Fruit fly (Drosophila melanogaster) whole organism, embryonic: ENCODE results near the gene cpb.

Experiments
- CG10565 ChIP-seq: fragments of 200-800 bp; sonication (Bioruptor generic); optimal IDR thresholded peaks from 3 replicates; lab custom pipeline; 2016; ENCODE audit warnings: missing biosample characterization, mild to moderate bottlenecking, missing genetic modification characterization
- CG11085 ChIP-seq: fragments of 200-800 bp; sonication (Bioruptor generic); IDR thresholded peaks from 2 replicates; pipeline ENCODE4 v1.3.6; 2022; ENCODE audit warnings: missing biosample characterization, missing genetic modification characterization
- CG11695 ChIP-seq: fragments of 200-800 bp; sonication (Bioruptor generic); IDR thresholded peaks from 3 replicates; pipeline ENCODE4 v1.3.6; 2022; ENCODE audit warnings: missing biosample characterization, missing genetic modification characterization
- CG14441 ChIP-seq: fragments of 200-800 bp; sonication (Bioruptor generic); IDR thresholded peaks from 2 replicates; pipeline ENCODE4 v1.3.6; 2022; ENCODE audit warnings: missing biosample characterization, missing genetic modification characterization
- CG15269 ChIP-seq: fragments of 200-800 bp; sonication (Bioruptor generic); optimal IDR thresholded peaks from 2 replicates; lab custom pipeline; 2018; ENCODE audit warnings: missing biosample characterization, mild to moderate bottlenecking, missing genetic modification characterization, moderate library complexity
- CG1529 ChIP-seq: fragments of 200-800 bp; sonication (Bioruptor generic); optimal IDR thresholded peaks from 3 replicates; lab custom pipeline; 2018; ENCODE audit warnings: missing biosample characterization, missing genetic modification characterization
- CG15601 ChIP-seq: fragments of 200-800 bp; sonication (Bioruptor generic); optimal IDR thresholded peaks from 3 replicates; lab custom pipeline; 2019; ENCODE audit warnings: missing biosample characterization, mild to moderate bottlenecking, missing genetic modification characterization, moderate library complexity
- CG16815 ChIP-seq: fragments of 200-800 bp; sonication (Bioruptor generic); optimal IDR thresholded peaks from 3 replicates; lab custom pipeline; 2017; ENCODE audit warnings: missing biosample characterization, mild to moderate bottlenecking, missing genetic modification characterization
- CG17361 ChIP-seq: fragments of 200-800 bp; sonication (Bioruptor generic); IDR thresholded peaks from 3 replicates; pipeline ENCODE4 v1.3.6; 2022; ENCODE audit warnings: missing biosample characterization, missing genetic modification characterization
- CG17385 ChIP-seq: fragments of 200-800 bp; sonication (Bioruptor generic); optimal IDR thresholded peaks from 3 replicates; lab custom pipeline; 2018; ENCODE audit warnings: missing biosample characterization, mild to moderate bottlenecking, missing genetic modification characterization
- CG18262 ChIP-seq: fragments of 200-800 bp; optimal IDR thresholded peaks from 3 replicates; lab custom pipeline; 2019; ENCODE audit warnings: missing biosample characterization, mild to moderate bottlenecking, missing genetic modification characterization, moderate library complexity
- CG2202 ChIP-seq: fragments of 200-800 bp; sonication (Bioruptor generic); optimal IDR thresholded peaks from 2 replicates; lab custom pipeline; 2018; ENCODE audit warnings: missing biosample characterization, mild to moderate bottlenecking, missing genetic modification characterization
- CG2875 ChIP-seq: fragments of 200-800 bp; sonication (Bioruptor generic); optimal IDR thresholded peaks from 2 replicates; lab custom pipeline; 2017; ENCODE audit warnings: missing biosample characterization, mild to moderate bottlenecking, missing genetic modification characterization, missing genetic modification reagents
- CG3407 ChIP-seq: fragments of 200-800 bp; sonication (Bioruptor generic); optimal IDR thresholded peaks from 2 replicates; lab custom pipeline; 2018; ENCODE audit warnings: missing biosample characterization, mild to moderate bottlenecking, missing genetic modification characterization
- CG3847 ChIP-seq: fragments of 200-800 bp; sonication (Bioruptor generic); IDR thresholded peaks from 2 replicates; pipeline ENCODE4 v1.3.6; 2022; ENCODE audit warnings: missing biosample characterization, missing genetic modification characterization
- CG4707 ChIP-seq: fragments of 200-800 bp; sonication (Bioruptor generic); optimal IDR thresholded peaks from 2 replicates; lab custom pipeline; 2018; ENCODE audit warnings: missing biosample characterization, mild to moderate bottlenecking, missing genetic modification characterization, moderate library complexity
- CG4820 ChIP-seq: fragments of 200-800 bp; sonication (Bioruptor generic); optimal IDR thresholded peaks from 3 replicates; lab custom pipeline; 2016; ENCODE audit warnings: missing biosample characterization, missing genetic modification characterization
- CG6254 ChIP-seq: fragments of 200-800 bp; sonication (Bioruptor generic); optimal IDR thresholded peaks from 3 replicates; lab custom pipeline; 2017; ENCODE audit warnings: mild to moderate bottlenecking, missing biosample characterization, missing genetic modification reagents, missing genetic modification characterization
- CG8388 ChIP-seq: fragments of 200-800 bp; sonication (Bioruptor generic); optimal IDR thresholded peaks from 2 replicates; lab custom pipeline; 2019; ENCODE audit warnings: missing biosample characterization, mild to moderate bottlenecking, missing genetic modification characterization, moderate library complexity
- CG9727 ChIP-seq: fragments of 200-800 bp; sonication (Bioruptor generic); optimal IDR thresholded peaks from 3 replicates; lab custom pipeline; 2017; ENCODE audit warnings: missing biosample characterization, mild to moderate bottlenecking, missing genetic modification characterization
- Dp ChIP-seq: fragments of 200-800 bp; sonication (Bioruptor generic); optimal IDR thresholded peaks from 2 replicates; lab custom pipeline; 2018; ENCODE audit warnings: missing biosample characterization, mild to moderate bottlenecking, missing genetic modification characterization, moderate library complexity
- H15 ChIP-seq: fragments of 200-800 bp; sonication (Bioruptor generic); IDR thresholded peaks from 3 replicates; pipeline ENCODE4 v1.3.6; 2022; ENCODE audit warnings: missing biosample characterization, missing genetic modification characterization
- Hr78 ChIP-seq, 2 experiments: fragments of 200-800 bp in 1 of 2; fragments of >200 bp in 1 of 2; sonication (Bioruptor generic) in 1 of 2; optimal IDR thresholded peaks; 2 replicates each; lab custom pipeline; 2017 to 2019; ENCODE audit warnings: missing biosample characterization in 2 of 2, missing genetic modification characterization in 2 of 2, mild to moderate bottlenecking in 1 of 2, moderate library complexity in 1 of 2
- Pdp1 ChIP-seq, 2 experiments: fragments of 200-800 bp; sonication (Bioruptor generic); optimal IDR thresholded peaks; 3 replicates each; lab custom pipeline; 2016; ENCODE audit warnings: missing biosample characterization in 2 of 2, missing genetic modification characterization in 2 of 2, mild to moderate bottlenecking in 1 of 2, moderate library complexity in 1 of 2
- Poxn ChIP-seq: fragments of 200-800 bp; sonication (Bioruptor generic); IDR thresholded peaks from 2 replicates; pipeline ENCODE4 v1.3.6; 2022; ENCODE audit warnings: missing biosample characterization, missing genetic modification characterization
- Side ChIP-seq: fragments of 200-800 bp; sonication (Bioruptor generic); optimal IDR thresholded peaks from 2 replicates; lab custom pipeline; 2016; ENCODE audit warnings: missing biosample characterization, missing genetic modification characterization
- Spps ChIP-seq: fragments of 200-800 bp; sonication (Bioruptor generic); optimal IDR thresholded peaks from 2 replicates; lab custom pipeline; 2018; ENCODE audit warnings: missing biosample characterization, mild to moderate bottlenecking, missing genetic modification characterization
- Stat92E ChIP-seq, 3 experiments: fragments of >200 bp in 2 of 3; fragments of 200-800 bp in 1 of 3; sonication (Bioruptor generic) in 1 of 3; optimal IDR thresholded peaks; 2 replicates each; lab custom pipeline; 2017 to 2019; ENCODE audit warnings: missing biosample characterization in 3 of 3, missing genetic modification characterization in 3 of 3, mild to moderate bottlenecking in 1 of 3, moderate library complexity in 1 of 3
- Xrp1 ChIP-seq: fragments of 200-800 bp; sonication (Bioruptor generic); IDR thresholded peaks from 2 replicates; pipeline ENCODE4 v1.3.6; 2022; ENCODE audit warnings: missing biosample characterization, missing genetic modification characterization
- ci ChIP-seq: fragments of 200-800 bp; sonication (Bioruptor generic); IDR thresholded peaks from 3 replicates; pipeline ENCODE4 v1.3.6; 2022; ENCODE audit warnings: missing biosample characterization, missing genetic modification characterization
- crp ChIP-seq, 2 experiments: fragments of 200-800 bp; sonication (Bioruptor generic); optimal IDR thresholded peaks; 2 replicates in 1 of 2; 3 replicates in 1 of 2; lab custom pipeline; 2017; ENCODE audit warnings: missing biosample characterization in 2 of 2, missing genetic modification characterization in 2 of 2, mild to moderate bottlenecking in 1 of 2, moderate library complexity in 1 of 2
- dpn ChIP-seq, 2 experiments: fragments of 200-800 bp; sonication (Bioruptor generic); optimal IDR thresholded peaks; 3 replicates each; lab custom pipeline; 2016; ENCODE audit warnings: missing biosample characterization in 2 of 2, missing genetic modification characterization in 2 of 2
- ewg ChIP-seq: fragments of 200-800 bp; sonication (Bioruptor generic); optimal IDR thresholded peaks from 3 replicates; lab custom pipeline; 2017; ENCODE audit warnings: mild to moderate bottlenecking, missing biosample characterization, missing genetic modification reagents, missing genetic modification characterization
- fd96Cb ChIP-seq: fragments of 200-800 bp; sonication (Bioruptor generic); optimal IDR thresholded peaks from 2 replicates; lab custom pipeline; 2018; ENCODE audit warnings: missing biosample characterization, mild to moderate bottlenecking, missing genetic modification characterization, moderate library complexity
- gsb-n ChIP-seq: fragments of 200-800 bp; sonication (Bioruptor generic); optimal IDR thresholded peaks from 3 replicates; lab custom pipeline; 2018; ENCODE audit warnings: missing biosample characterization, mild to moderate bottlenecking, missing genetic modification characterization
- h ChIP-seq: fragments of >200 bp; optimal IDR thresholded peaks from 2 replicates; lab custom pipeline; 2017
- hbn ChIP-seq: fragments of 200-800 bp; sonication (Bioruptor generic); IDR thresholded peaks from 2 replicates; pipeline ENCODE4 v1.3.6; 2022; ENCODE audit warnings: missing biosample characterization, missing genetic modification characterization; ENCODE audit not compliant: partially characterized antibody
- jumu ChIP-seq: fragments of 200-800 bp; sonication (Bioruptor generic); optimal IDR thresholded peaks from 3 replicates; lab custom pipeline; 2016; ENCODE audit warnings: missing biosample characterization, missing genetic modification characterization
- lola ChIP-seq, 3 experiments: fragments of >200 bp in 2 of 3; fragments of 200-800 bp in 1 of 3; sonication (Bioruptor generic) in 1 of 3; optimal IDR thresholded peaks; 2 replicates each; lab custom pipeline; 2017 to 2019; ENCODE audit warnings: missing biosample characterization in 3 of 3, missing genetic modification characterization in 3 of 3, mild to moderate bottlenecking in 1 of 3, moderate library complexity in 1 of 3
- nau ChIP-seq: fragments of 200-800 bp; sonication (Bioruptor generic); optimal IDR thresholded peaks from 3 replicates; lab custom pipeline; 2017; ENCODE audit warnings: missing biosample characterization, mild to moderate bottlenecking, missing genetic modification characterization, missing genetic modification reagents
- p53 ChIP-seq: fragments of 200-800 bp; sonication (Bioruptor generic); optimal IDR thresholded peaks from 2 replicates; lab custom pipeline; 2016; ENCODE audit warnings: missing biosample characterization, missing genetic modification characterization
- pum ChIP-seq: fragments of 200-800 bp; sonication (Bioruptor generic); optimal IDR thresholded peaks from 2 replicates; lab custom pipeline; 2016; ENCODE audit warnings: missing biosample characterization, missing genetic modification characterization
- row ChIP-seq: fragments of 200-800 bp; sonication (Bioruptor generic); IDR thresholded peaks from 3 replicates; pipeline ENCODE4 v1.3.6; 2022; ENCODE audit warnings: missing biosample characterization, missing genetic modification characterization
- tin ChIP-seq: fragments of 200-800 bp; sonication (Bioruptor generic); optimal IDR thresholded peaks from 3 replicates; lab custom pipeline; 2016; ENCODE audit warnings: missing biosample characterization, missing genetic modification characterization
- tll ChIP-seq, 2 experiments: fragments of 200-800 bp in 1 of 2; fragments of >200 bp in 1 of 2; sonication (Bioruptor generic) in 1 of 2; optimal IDR thresholded peaks; 2 replicates each; lab custom pipeline; 2017 to 2019; ENCODE audit warnings: missing biosample characterization in 2 of 2, missing genetic modification characterization in 2 of 2, mild to moderate bottlenecking in 1 of 2, moderate library complexity in 1 of 2
- unc-4 ChIP-seq: fragments of 200-800 bp; sonication (Bioruptor generic); IDR thresholded peaks from 2 replicates; pipeline ENCODE4 v1.3.6; 2022; ENCODE audit warnings: missing biosample characterization, missing genetic modification characterization; ENCODE audit not compliant: partially characterized antibody
- unpg ChIP-seq: fragments of 200-800 bp; sonication (Bioruptor generic); optimal IDR thresholded peaks from 3 replicates; lab custom pipeline; 2018; ENCODE audit warnings: missing biosample characterization, mild to moderate bottlenecking, missing genetic modification characterization, moderate library complexity
- wek ChIP-seq: fragments of 200-800 bp; sonication (Bioruptor generic); optimal IDR thresholded peaks from 3 replicates; lab custom pipeline; 2018; ENCODE audit warnings: missing biosample characterization, mild to moderate bottlenecking, missing genetic modification characterization, moderate library complexity

cpb gene

DNA sequence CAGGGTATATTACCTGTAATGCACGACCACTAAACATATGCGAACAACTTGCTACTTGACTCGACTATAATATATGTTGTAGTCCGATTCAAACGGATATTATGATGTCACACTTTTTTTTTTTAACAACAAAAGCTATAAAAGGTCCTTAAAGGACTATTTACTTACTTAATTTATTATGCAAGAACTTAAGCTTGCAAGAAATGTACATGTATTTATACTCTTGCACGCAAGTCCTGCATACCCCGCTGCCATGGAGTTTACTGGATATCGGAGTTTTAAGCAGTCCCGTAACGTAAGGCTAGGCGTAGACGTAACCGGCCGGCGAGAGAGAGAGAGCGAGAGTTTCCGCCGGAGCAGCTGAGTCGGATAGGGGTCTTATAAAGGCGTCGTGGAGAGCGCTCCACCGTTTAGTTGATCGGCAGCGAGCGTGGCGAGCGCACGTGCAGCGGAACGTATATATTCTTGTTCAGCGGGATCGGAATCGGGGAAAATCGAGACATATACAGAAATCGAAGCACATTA, 32.4 kb downstream of the cpb start (continued):
- TF ChIP-seq CG9727, result peak; percentile 88
- TF ChIP-seq row (GFP tag; lab: Robert Waterston, UW), result peak; percentile 93
- TF ChIP-seq CG15269, result peak; percentile 84
- TF ChIP-seq CG11085, result peak; percentile 48; the same call in 1 of the 2 replicates
- peak; percentile 35 for TF ChIP-seq CG4707 (GFP tag; lab: Kevin White, UChicago)
- peak; percentile 90 for TF ChIP-seq jumu (GFP tag; lab: Kevin White, UChicago)
- peak; percentile 35 for TF ChIP-seq CG10565 (GFP tag; lab: Kevin White, UChicago)
- TF ChIP-seq Pdp1 (GFP tag; optimal IDR thresholded peaks at IDR 0.05; lab: Kevin White, UChicago), result peak; percentile 89 to 92
- peak; percentile 76 for TF ChIP-seq CG17385
- peak; percentile 30 for TF ChIP-seq p53 (GFP tag; lab: Kevin White, UChicago)
- peak; percentile 89 for TF ChIP-seq CG4820 (GFP tag; lab: Kevin White, UChicago)
- peak; percentile 88 for TF ChIP-seq unpg (GFP tag; lab: Kevin White, UChicago)
- peak; percentile 66 for TF ChIP-seq Poxn
- peak; percentile 69 for TF ChIP-seq CG15601 (tag; lab: Kevin White, UChicago)
- TF ChIP-seq unc-4 (GFP tag; lab: Robert Waterston, UW), result 0 out of 2 replicates have a peak, but pooled peaks have one; percentile 32
- TF ChIP-seq h, result no peak

dm6 chr2L:1738054-1738453, 33.4 kb downstream of the cpb start:
- TF ChIP-seq CG1529 (GFP tag; lab: Kevin White, UChicago), result peak; percentile 16
- peak in 1 of 2 experiments; percentile 57 for TF ChIP-seq Hr78 (GFP tag; optimal IDR thresholded peaks at IDR 0.05; lab: Kevin White, UChicago)
- TF ChIP-seq Spps, result no peak
- no peak for TF ChIP-seq Dp
- no peak for TF ChIP-seq tll (GFP tag; optimal IDR thresholded peaks at IDR 0.05; lab: Kevin White, UChicago)
- TF ChIP-seq CG17361 (GFP tag; lab: Robert Waterston, UW), result peak; percentile 39; the same call in 1 of the 3 replicates
- TF ChIP-seq Side (GFP tag; lab: Kevin White, UChicago), result no peak
- TF ChIP-seq ewg (GFP tag; lab: Kevin White, UChicago), result no peak
- no peak for TF ChIP-seq pum
- TF ChIP-seq row (GFP tag; lab: Robert Waterston, UW), result peak; percentile 42; the same call in 2 of the 3 replicates
- TF ChIP-seq gsb-n (tag; lab: Kevin White, UChicago), result peak; percentile 43
- peak; percentile 30; the same call in 1 of the 2 replicates for TF ChIP-seq Xrp1 (GFP tag; lab: Robert Waterston, UW)
- no peak for TF ChIP-seq H15 (GFP tag; lab: Robert Waterston, UW)
- TF ChIP-seq CG2875 (GFP tag; lab: Kevin White, UChicago), result peak; percentile 41
- peak in 1 of 3 experiments; percentile 55 for TF ChIP-seq Stat92E (GFP tag; optimal IDR thresholded peaks at IDR 0.05; lab: Kevin White, UChicago)
- TF ChIP-seq CG6254, result peak; percentile 62
- TF ChIP-seq lola (GFP tag; optimal IDR thresholded peaks at IDR 0.05; lab: Kevin White, UChicago), result peak in 1 of 3 experiments; percentile 29
- peak; percentile 43 for TF ChIP-seq nau (GFP tag; lab: Kevin White, UChicago)
- TF ChIP-seq CG3407 (GFP tag; lab: Kevin White, UChicago), result peak; percentile 31
- no peak for TF ChIP-seq CG16815 (GFP tag; lab: Kevin White, UChicago)
- no peak for TF ChIP-seq wek (GFP tag; lab: Kevin White, UChicago)
- TF ChIP-seq CG2202 (tag; lab: Kevin White, UChicago), result peak; percentile 33
- no peak for TF ChIP-seq CG14441
- TF ChIP-seq crp (GFP tag; optimal IDR thresholded peaks at IDR 0.05; lab: Kevin White, UChicago), result no peak
- peak in 1 of 2 experiments; percentile 4 for TF ChIP-seq dpn (GFP tag; optimal IDR thresholded peaks at IDR 0.05; lab: Kevin White, UChicago)
- peak; percentile 59; the same call in 2 of the 3 replicates for TF ChIP-seq ci
- no peak for TF ChIP-seq CG11695
- TF ChIP-seq CG8388 (GFP tag; lab: Kevin White, UChicago), result peak; percentile 26
- no peak for TF ChIP-seq CG3847 (GFP tag; lab: Robert Waterston, UW)
- TF ChIP-seq CG18262 (tag; lab: Kevin White, UChicago), result peak; percentile 48
- TF ChIP-seq fd96Cb (tag; lab: Kevin White, UChicago), result peak; percentile 41
- peak; percentile 20 for TF ChIP-seq tin (GFP tag; lab: Kevin White, UChicago)
- no peak for TF ChIP-seq hbn
